Fruit fly (Drosophila melanogaster) whole organism, prepupa: ENCODE data around the gene agt.

Experiments
- CG1621 ChIP-seq: fragments of 200-800 bp; sonication (Bioruptor generic); optimal IDR thresholded peaks from 3 replicates; lab custom pipeline; 2018; ENCODE audit warnings: missing biosample characterization, mild to moderate bottlenecking, missing genetic modification characterization
- CG6792 ChIP-seq: fragments of 200-800 bp; sonication (Bioruptor generic); optimal IDR thresholded peaks from 3 replicates; lab custom pipeline; 2016; ENCODE audit warnings: missing biosample characterization, missing genetic modification characterization
- CG6854 ChIP-seq: fragments of 200-800 bp; sonication (Bioruptor generic); optimal IDR thresholded peaks from 2 replicates; lab custom pipeline; 2017; ENCODE audit warnings: missing biosample characterization, mild to moderate bottlenecking, missing genetic modification characterization
- CG7368 ChIP-seq: fragments of 200-800 bp; sonication (Bioruptor generic); optimal IDR thresholded peaks from 3 replicates; lab custom pipeline; 2016; ENCODE audit warnings: missing biosample characterization, missing genetic modification characterization
- Ets96B ChIP-seq: fragments of 200-800 bp; optimal IDR thresholded peaks from 2 replicates; lab custom pipeline; 2019; ENCODE audit warnings: missing biosample characterization, mild to moderate bottlenecking, missing genetic modification characterization, moderate library complexity
- Hr38 ChIP-seq: sonication (Bioruptor generic); optimal IDR thresholded peaks from 2 replicates; lab custom pipeline; 2016; ENCODE audit warnings: missing biosample characterization, missing genetic modification characterization
- OdsH ChIP-seq: fragments of 200-800 bp; sonication (Bioruptor generic); optimal IDR thresholded peaks from 3 replicates; lab custom pipeline; 2016; ENCODE audit warnings: missing biosample characterization, missing genetic modification characterization
- Smox ChIP-seq: fragments of 200-800 bp; sonication (Bioruptor generic); optimal IDR thresholded peaks from 3 replicates; lab custom pipeline; 2016; ENCODE audit warnings: missing biosample characterization, missing genetic modification characterization
- fkh ChIP-seq: fragments of 200-800 bp; sonication (Bioruptor generic); optimal IDR thresholded peaks from 3 replicates; lab custom pipeline; 2017; ENCODE audit warnings: missing biosample characterization, mild to moderate bottlenecking, missing genetic modification characterization, moderate library complexity
- lz ChIP-seq: fragments of 200-800 bp; sonication (Bioruptor generic); optimal IDR thresholded peaks from 3 replicates; lab custom pipeline; 2016; ENCODE audit warnings: missing biosample characterization, missing genetic modification characterization

dm6 chr3R:6674548-6674947 is 14.6 kb upstream of the agt start:
- TF ChIP-seq Smox (GFP tag; lab: Kevin White, UChicago) (peak; percentile 15), fkh (GFP tag; lab: Kevin White, UChicago) (no peak), lz (GFP tag; lab: Kevin White, UChicago) (no peak), CG6792 (GFP tag; lab: Kevin White, UChicago) (peak; percentile 21), Hr38 (GFP tag; lab: Kevin White, UChicago) (no peak), OdsH (peak; percentile 10), CG6854 (no peak), CG1621 (no peak), CG7368 (GFP tag; lab: Kevin White, UChicago) (no peak), Ets96B (tag; lab: Kevin White, UChicago) (no peak)
